Fruit fly (Drosophila melanogaster) whole organism, embryonic: ENCODE data around the gene ATPsynB.

ENCODE experiments used
- Awh ChIP-seq: fragments of 200-800 bp; sonication (Bioruptor generic); IDR thresholded peaks from 2 replicates; pipeline ENCODE4, ENCODE4 v1.3.6; 2022; ENCODE audit warnings: missing biosample characterization, missing genetic modification characterization
- B-H1 ChIP-seq: fragments of 200-800 bp; sonication (Bioruptor generic); IDR thresholded peaks from 3 replicates; pipeline ENCODE4 v1.3.6; 2022; ENCODE audit warnings: missing biosample characterization, missing genetic modification characterization
- B-H2 ChIP-seq: fragments of 200-800 bp; sonication (Bioruptor generic); optimal IDR thresholded peaks from 2 replicates; lab custom pipeline; 2018; ENCODE audit warnings: missing biosample characterization, mild to moderate bottlenecking, missing genetic modification characterization
- CG10366 ChIP-seq: fragments of 200-800 bp; sonication (Bioruptor generic); IDR thresholded peaks from 2 replicates; pipeline ENCODE4 v1.3.6; 2022; ENCODE audit warnings: missing biosample characterization, missing genetic modification characterization
- CG10959 ChIP-seq: fragments of 200-800 bp; sonication (Bioruptor generic); IDR thresholded peaks from 2 replicates; pipeline ENCODE4 v1.3.6; 2022; ENCODE audit warnings: missing biosample characterization, missing genetic modification characterization
- CG11456 ChIP-seq: fragments of 200-800 bp; sonication (Bioruptor generic); IDR thresholded peaks from 3 replicates; pipeline ENCODE4 v1.3.6; 2022; ENCODE audit warnings: missing biosample characterization, missing genetic modification characterization
- CG12744 ChIP-seq: fragments of 200-800 bp; sonication (Bioruptor generic); optimal IDR thresholded peaks from 2 replicates; lab custom pipeline; 2016; ENCODE audit warnings: missing biosample characterization, missing genetic modification characterization
- CG16815 ChIP-seq: fragments of 200-800 bp; sonication (Bioruptor generic); optimal IDR thresholded peaks from 3 replicates; lab custom pipeline; 2017; ENCODE audit warnings: missing biosample characterization, mild to moderate bottlenecking, missing genetic modification characterization
- CG17568 ChIP-seq: fragments of 200-800 bp; sonication (Bioruptor generic); optimal IDR thresholded peaks from 2 replicates; lab custom pipeline; 2018; ENCODE audit warnings: missing biosample characterization, mild to moderate bottlenecking, missing genetic modification characterization, moderate library complexity
- CG17912 ChIP-seq: fragments of 200-800 bp; sonication (Bioruptor generic); optimal IDR thresholded peaks from 2 replicates; lab custom pipeline; 2018; ENCODE audit warnings: missing biosample characterization, mild to moderate bottlenecking, missing genetic modification characterization
- CG2120 ChIP-seq: fragments of 200-800 bp; sonication (Bioruptor generic); optimal IDR thresholded peaks from 3 replicates; lab custom pipeline; 2016; ENCODE audit warnings: missing biosample characterization, missing genetic modification characterization
- CG30431 ChIP-seq: fragments of 200-800 bp; sonication (Bioruptor generic); optimal IDR thresholded peaks from 2 replicates; lab custom pipeline; 2017; ENCODE audit warnings: missing biosample characterization, missing genetic modification characterization
- CG3065 ChIP-seq: fragments of 200-800 bp; sonication (Bioruptor generic); optimal IDR thresholded peaks from 2 replicates; lab custom pipeline; 2016; ENCODE audit warnings: missing biosample characterization, missing genetic modification characterization
- CG31441 ChIP-seq: fragments of 200-800 bp; sonication (Bioruptor generic); IDR thresholded peaks from 2 replicates; pipeline ENCODE4 v1.3.6; 2022; ENCODE audit warnings: missing biosample characterization, missing genetic modification characterization
- CG3838 ChIP-seq: fragments of 200-800 bp; sonication (Bioruptor generic); optimal IDR thresholded peaks from 3 replicates; lab custom pipeline; 2016; ENCODE audit warnings: missing biosample characterization, missing genetic modification characterization
- CG3847 ChIP-seq: fragments of 200-800 bp; sonication (Bioruptor generic); IDR thresholded peaks from 2 replicates; pipeline ENCODE4 v1.3.6; 2022; ENCODE audit warnings: missing biosample characterization, missing genetic modification characterization
- CG4282 ChIP-seq: fragments of 200-800 bp; sonication (Bioruptor generic); optimal IDR thresholded peaks from 2 replicates; lab custom pipeline; 2016; ENCODE audit warnings: missing biosample characterization, missing genetic modification characterization
- CG6813 ChIP-seq: fragments of 200-800 bp; sonication (Bioruptor generic); optimal IDR thresholded peaks from 2 replicates; lab custom pipeline; 2017; ENCODE audit warnings: missing biosample characterization, missing genetic modification characterization, mild to moderate bottlenecking, moderate library complexity, missing genetic modification reagents
- CG7357 ChIP-seq: fragments of 200-800 bp; sonication (Bioruptor generic); IDR thresholded peaks from 3 replicates; pipeline ENCODE4 v1.3.6; 2022; ENCODE audit warnings: missing biosample characterization, missing genetic modification characterization
- CG7928 ChIP-seq: fragments of 200-800 bp; sonication (Bioruptor generic); optimal IDR thresholded peaks from 2 replicates; lab custom pipeline; 2017; ENCODE audit warnings: missing biosample characterization, mild to moderate bottlenecking, missing genetic modification characterization
- CG7963 ChIP-seq: fragments of 200-800 bp; sonication (Bioruptor generic); IDR thresholded peaks from 3 replicates; pipeline ENCODE4 v1.3.6; 2022; ENCODE audit warnings: missing biosample characterization, missing genetic modification characterization; ENCODE audit not compliant: partially characterized antibody
- Camta ChIP-seq: fragments of 200-800 bp; sonication (Bioruptor generic); optimal IDR thresholded peaks from 2 replicates; lab custom pipeline; 2016; ENCODE audit warnings: missing biosample characterization, missing genetic modification characterization
- Doc2 ChIP-seq: fragments of 200-800 bp; sonication (Bioruptor generic); IDR thresholded peaks from 2 replicates; pipeline ENCODE4 v1.3.6; 2022; ENCODE audit warnings: missing biosample characterization, missing genetic modification characterization
- Gug ChIP-seq: fragments of 200-800 bp; sonication (Bioruptor generic); IDR thresholded peaks from 4 replicates; pipeline ENCODE4 v1.3.6; 2022; ENCODE audit warnings: missing biosample characterization, missing genetic modification characterization
- Lpt ChIP-seq: fragments of >200 bp; optimal IDR thresholded peaks from 2 replicates; lab custom pipeline; 2018; ENCODE audit warnings: missing biosample characterization, missing genetic modification characterization
- Pdp1 ChIP-seq, 2 experiments: fragments of 200-800 bp; sonication (Bioruptor generic); optimal IDR thresholded peaks; 3 replicates each; lab custom pipeline; 2016; ENCODE audit warnings: missing biosample characterization in 2 of 2, missing genetic modification characterization in 2 of 2, mild to moderate bottlenecking in 1 of 2, moderate library complexity in 1 of 2
- Sox102F ChIP-seq: fragments of 200-800 bp; sonication (Bioruptor generic); optimal IDR thresholded peaks from 2 replicates; lab custom pipeline; 2018; ENCODE audit warnings: missing biosample characterization, mild to moderate bottlenecking, missing genetic modification characterization, moderate library complexity
- TFAM ChIP-seq: fragments of 200-800 bp; sonication (Bioruptor generic); optimal IDR thresholded peaks from 2 replicates; lab custom pipeline; 2017; ENCODE audit warnings: missing biosample characterization, missing genetic modification characterization, inconsistent platforms
- Xrp1 ChIP-seq: fragments of 200-800 bp; sonication (Bioruptor generic); IDR thresholded peaks from 2 replicates; pipeline ENCODE4 v1.3.6; 2022; ENCODE audit warnings: missing biosample characterization, missing genetic modification characterization
- abd-A ChIP-seq: fragments of 200-800 bp; sonication (Bioruptor generic); optimal IDR thresholded peaks from 3 replicates; lab custom pipeline; 2019; ENCODE audit warnings: missing biosample characterization, mild to moderate bottlenecking, missing genetic modification characterization, moderate library complexity
- bsh ChIP-seq, 2 experiments: fragments of 200-800 bp; sonication (Bioruptor generic); optimal IDR thresholded peaks; 2 replicates each; lab custom pipeline; 2017 to 2018; ENCODE audit warnings: mild to moderate bottlenecking in 2 of 2, missing biosample characterization in 2 of 2, missing genetic modification characterization in 2 of 2, moderate library complexity in 1 of 2
- btn ChIP-seq: fragments of 200-800 bp; sonication (Bioruptor generic); optimal IDR thresholded peaks from 2 replicates; lab custom pipeline; 2016; ENCODE audit warnings: missing biosample characterization, missing genetic modification characterization
- disco-r ChIP-seq: fragments of 200-800 bp; sonication (Bioruptor generic); optimal IDR thresholded peaks from 2 replicates; lab custom pipeline; 2016; ENCODE audit warnings: missing biosample characterization, missing genetic modification characterization
- eve ChIP-seq, 2 experiments: fragments of >200 bp; optimal IDR thresholded peaks; 2 replicates each; lab custom pipeline; 2017; ENCODE audit warnings: missing biosample characterization in 2 of 2, missing genetic modification characterization in 2 of 2
- hth ChIP-seq: fragments of >200 bp; optimal IDR thresholded peaks from 2 replicates; lab custom pipeline; 2017; ENCODE audit warnings: inconsistent platforms
- insv ChIP-seq, 2 experiments: fragments of 200-800 bp; sonication (Bioruptor generic); optimal IDR thresholded peaks; 3 replicates each; lab custom pipeline; 2016 to 2018; ENCODE audit warnings: missing biosample characterization in 2 of 2, missing genetic modification characterization in 2 of 2
- jumu ChIP-seq: fragments of 200-800 bp; sonication (Bioruptor generic); optimal IDR thresholded peaks from 3 replicates; lab custom pipeline; 2016; ENCODE audit warnings: missing biosample characterization, missing genetic modification characterization
- mld ChIP-seq: fragments of 200-800 bp; sonication (Bioruptor generic); IDR thresholded peaks from 3 replicates; pipeline ENCODE4 v1.3.6; 2022; ENCODE audit warnings: missing biosample characterization, missing genetic modification characterization; ENCODE audit not compliant: partially characterized antibody
- nau ChIP-seq: fragments of 200-800 bp; sonication (Bioruptor generic); optimal IDR thresholded peaks from 3 replicates; lab custom pipeline; 2017; ENCODE audit warnings: missing biosample characterization, mild to moderate bottlenecking, missing genetic modification characterization, missing genetic modification reagents
- pan ChIP-seq, 4 experiments: fragments of >200 bp in 3 of 4; fragments of 200-800 bp in 1 of 4; sonication (Bioruptor generic) in 1 of 4; optimal IDR thresholded peaks in 3 of 4; IDR thresholded peaks in 1 of 4; 2 replicates each; pipeline versions ENCODE4 v1.3.6 to Lab custom; 2017 to 2022; ENCODE audit warnings: missing biosample characterization in 2 of 4, missing genetic modification characterization in 2 of 4, mixed read lengths in 1 of 4
- phol ChIP-seq: fragments of 200-800 bp; sonication (Bioruptor generic); optimal IDR thresholded peaks from 3 replicates; lab custom pipeline; 2018; ENCODE audit warnings: missing biosample characterization, mild to moderate bottlenecking, missing genetic modification characterization, moderate library complexity
- shn ChIP-seq: fragments of 200-800 bp; sonication (Bioruptor generic); optimal IDR thresholded peaks from 3 replicates; lab custom pipeline; 2016; ENCODE audit warnings: missing biosample characterization, missing genetic modification characterization
- tin ChIP-seq: fragments of 200-800 bp; sonication (Bioruptor generic); optimal IDR thresholded peaks from 3 replicates; lab custom pipeline; 2016; ENCODE audit warnings: missing biosample characterization, missing genetic modification characterization
- tna ChIP-seq: fragments of 200-800 bp; sonication (Bioruptor generic); IDR thresholded peaks from 2 replicates; pipeline ENCODE4 v1.3.6; 2022; ENCODE audit warnings: missing biosample characterization, missing genetic modification characterization; ENCODE audit not compliant: partially characterized antibody
- unc-4 ChIP-seq: fragments of 200-800 bp; sonication (Bioruptor generic); IDR thresholded peaks from 2 replicates; pipeline ENCODE4 v1.3.6; 2022; ENCODE audit warnings: missing biosample characterization, missing genetic modification characterization; ENCODE audit not compliant: partially characterized antibody
- wek ChIP-seq: fragments of 200-800 bp; sonication (Bioruptor generic); optimal IDR thresholded peaks from 3 replicates; lab custom pipeline; 2018; ENCODE audit warnings: missing biosample characterization, mild to moderate bottlenecking, missing genetic modification characterization, moderate library complexity
- zen ChIP-seq: fragments of 200-800 bp; sonication (Bioruptor generic); optimal IDR thresholded peaks from 3 replicates; lab custom pipeline; 2018; ENCODE audit warnings: missing biosample characterization, mild to moderate bottlenecking, missing genetic modification characterization, moderate library complexity
- zen2 ChIP-seq: fragments of 200-800 bp; sonication (Bioruptor generic); IDR thresholded peaks from 3 replicates; pipeline ENCODE4 v1.3.6; 2022; ENCODE audit warnings: missing biosample characterization, missing genetic modification characterization; ENCODE audit not compliant: partially characterized antibody

ATPsynB gene

DNA sequence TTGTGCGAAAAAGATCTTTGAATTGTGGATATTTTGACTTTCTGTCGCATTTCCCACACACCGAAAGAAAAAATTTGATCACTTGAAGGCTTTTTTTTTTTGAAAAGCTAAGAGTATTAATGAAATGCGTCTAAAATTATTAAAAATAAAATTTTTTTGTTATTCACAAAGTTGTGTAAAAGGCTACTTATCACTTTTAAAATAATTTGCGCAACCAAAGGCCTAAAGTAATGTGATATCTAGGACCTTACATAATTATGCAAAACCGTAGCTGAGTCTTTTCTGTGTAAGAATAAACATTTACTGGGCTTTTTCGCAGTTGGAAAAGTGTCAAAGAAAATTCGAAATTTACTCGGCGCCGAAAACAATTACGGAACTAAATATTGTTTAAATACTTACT is 34.5 kb downstream of the ATPsynB start (continued):
- TF ChIP-seq btn (GFP tag; lab: Kevin White, UChicago) (no peak), Gug (GFP tag; lab: Robert Waterston, UW) (no peak), Sox102F (no peak), Awh (GFP tag; lab: Robert Waterston, UW) (no peak), phol (no peak), bsh (GFP tag; optimal IDR thresholded peaks at IDR 0.05; lab: Kevin White, UChicago) (no peak), zen2 (GFP tag; lab: Robert Waterston, UW) (no peak), CG30431 (no peak), Doc2 (no peak), CG2120 (GFP tag; lab: Kevin White, UChicago) (peak; percentile 21), TFAM (GFP tag; lab: Kevin White, UChicago) (no peak), abd-A (no peak), insv (GFP tag; optimal IDR thresholded peaks at IDR 0.05; lab: Kevin White, UChicago) (no peak), CG4282 (no peak), CG31441 (0 out of 2 replicates have a peak, but pooled peaks have one; percentile 24), CG3847 (no peak), CG17568 (no peak), Camta (GFP tag; lab: Kevin White, UChicago) (no peak)

DNA sequence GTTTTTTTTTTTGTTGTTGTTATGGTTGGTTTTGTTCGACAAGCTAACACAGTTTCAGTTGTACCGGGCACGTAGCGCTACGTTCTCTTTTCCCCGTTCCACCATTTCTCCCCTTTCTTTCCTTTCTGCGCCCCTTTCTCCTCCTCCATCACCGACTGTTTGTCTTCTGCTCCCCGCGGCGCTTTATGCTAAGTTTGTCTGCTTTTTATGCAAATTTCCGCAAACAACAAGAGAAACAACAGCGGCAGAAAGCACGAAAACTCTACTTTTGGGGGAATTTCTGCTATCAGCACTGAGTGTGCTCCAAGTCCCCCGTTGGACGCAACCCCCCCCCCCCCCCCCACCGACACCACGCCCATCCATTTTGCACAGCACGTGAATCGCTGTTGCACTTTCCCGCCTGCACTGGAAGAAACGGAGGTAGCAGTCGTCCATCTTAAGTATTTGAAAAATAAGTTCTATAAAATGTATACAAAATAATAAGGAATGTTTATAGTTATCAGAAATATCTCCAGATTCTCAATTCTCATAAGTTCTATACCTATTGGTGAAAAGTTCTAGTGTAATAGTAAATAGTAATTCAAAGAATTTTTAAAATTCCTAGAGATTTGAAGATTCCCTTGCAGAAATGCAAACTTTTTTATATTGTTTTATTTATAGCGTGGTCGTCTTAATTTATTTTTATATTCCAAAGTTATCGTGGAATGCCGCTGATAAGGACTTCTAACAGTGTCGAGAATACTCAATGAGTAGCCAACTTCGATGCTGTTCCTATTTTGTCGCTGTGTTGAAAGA is 35.3 kb downstream of the ATPsynB start:
- TF ChIP-seq CG7357: no peak
- TF ChIP-seq CG10366 (GFP tag; lab: Robert Waterston, UW): no peak
- TF ChIP-seq CG3838 (GFP tag; lab: Kevin White, UChicago): no peak
- no peak for TF ChIP-seq disco-r (GFP tag; lab: Kevin White, UChicago)
- TF ChIP-seq hth: no peak
- TF ChIP-seq B-H2 (GFP tag; lab: Kevin White, UChicago): no peak
- no peak for TF ChIP-seq B-H1 (GFP tag; lab: Robert Waterston, UW)
- TF ChIP-seq CG12744 (GFP tag; lab: Kevin White, UChicago): no peak
- peak; percentile 2 for TF ChIP-seq Sox102F
- TF ChIP-seq CG7928: no peak
- no peak for TF ChIP-seq CG6813 (GFP tag; lab: Kevin White, UChicago)
- no peak for TF ChIP-seq zen (tag; lab: Kevin White, UChicago)
- TF ChIP-seq CG11456 (GFP tag; lab: Robert Waterston, UW): no peak
- no peak for TF ChIP-seq nau (GFP tag; lab: Kevin White, UChicago)
- no peak for TF ChIP-seq eve (GFP tag; optimal IDR thresholded peaks at IDR 0.05; lab: Kevin White, UChicago)
- no peak for TF ChIP-seq CG3065
- TF ChIP-seq CG10959: no peak
- no peak for TF ChIP-seq CG7963 (GFP tag; lab: Robert Waterston, UW)
- no peak for TF ChIP-seq pan (optimal IDR thresholded peaks at IDR 0.05; lab: Kevin White, UChicago)
- peak in 1 of 2 experiments; percentile 15 for TF ChIP-seq pan (GFP tag; optimal IDR thresholded peaks at IDR 0.05 in 1 of 2, IDR thresholded peaks at IDR 0.05 in 1 of 2)
- no peak for TF ChIP-seq wek (GFP tag; lab: Kevin White, UChicago)
- no peak for TF ChIP-seq unc-4
- no peak for TF ChIP-seq shn (GFP tag; lab: Kevin White, UChicago)
- TF ChIP-seq tna: no peak
- no peak for TF ChIP-seq CG17912
- TF ChIP-seq abd-A: no peak
- no peak for TF ChIP-seq Xrp1 (GFP tag; lab: Robert Waterston, UW)
- TF ChIP-seq mld (GFP tag; lab: Robert Waterston, UW): no peak
- TF ChIP-seq tin: no peak
- TF ChIP-seq Lpt (GFP tag; lab: Kevin White, UChicago): no peak
- no peak for TF ChIP-seq Pdp1 (GFP tag; optimal IDR thresholded peaks at IDR 0.05; lab: Kevin White, UChicago)
- no peak for TF ChIP-seq CG16815 (GFP tag; lab: Kevin White, UChicago)
- TF ChIP-seq jumu (GFP tag; lab: Kevin White, UChicago): no peak
